Fruit fly (Drosophila melanogaster) whole organism, embryonic: Measurements from ENCODE around the gene Osi10b.

Experiments
- Atf-2 ChIP-seq: fragments of 200-800 bp; sonication (Bioruptor generic); optimal IDR thresholded peaks from 2 replicates; lab custom pipeline; 2016; ENCODE audit warnings: missing biosample characterization, missing genetic modification characterization
- CG10979 ChIP-seq: fragments of 200-800 bp; sonication (Bioruptor generic); optimal IDR thresholded peaks from 2 replicates; lab custom pipeline; 2018; ENCODE audit warnings: missing biosample characterization, mild to moderate bottlenecking, missing genetic modification characterization, moderate library complexity
- GATAe ChIP-seq: fragments of 200-800 bp; sonication (Bioruptor generic); conservative IDR thresholded peaks from 2 replicates; pipeline ENCODE4 v1.3.6; 2022; ENCODE audit warnings: missing biosample characterization, missing genetic modification characterization
- Hr3 ChIP-seq: fragments of 200-800 bp; sonication (Bioruptor generic); optimal IDR thresholded peaks from 3 replicates; lab custom pipeline; 2016; ENCODE audit warnings: missing biosample characterization, missing genetic modification characterization
- esg ChIP-seq: fragments of 200-800 bp; sonication (Bioruptor generic); conservative IDR thresholded peaks from 2 replicates; pipeline ENCODE4 v1.3.6; 2022; ENCODE audit warnings: missing biosample characterization, missing genetic modification characterization
- rib ChIP-seq: fragments of 200-800 bp; sonication (Bioruptor generic); IDR thresholded peaks from 2 replicates; pipeline ENCODE4 v1.3.6; 2022; ENCODE audit warnings: missing biosample characterization, missing genetic modification characterization
- toy ChIP-seq: fragments of 200-800 bp; sonication (Bioruptor generic); IDR thresholded peaks from 2 replicates; pipeline ENCODE4 v1.3.6; 2022; ENCODE audit warnings: missing biosample characterization, missing genetic modification characterization

- TF ChIP-seq GATAe (GFP tag; lab: Robert Waterston, UW) (no peak), CG10979 (no peak), Hr3 (GFP tag; lab: Kevin White, UChicago) (no peak), toy (GFP tag; lab: Robert Waterston, UW) (no peak), rib (GFP tag; lab: Robert Waterston, UW) (no peak), esg (no peak), Atf-2 (GFP tag; lab: Kevin White, UChicago) (no peak)
Observed at dm6 chr3R:6315078-6315477, 49.1 kb downstream of the Osi10b start.
